Fruit fly (Drosophila melanogaster): ENCODE results near the gene mRpL38.
A peak's percentile ranks its signal among the peaks of the same experiment; 100 is the strongest.

The mRpL38 gene

DNA sequence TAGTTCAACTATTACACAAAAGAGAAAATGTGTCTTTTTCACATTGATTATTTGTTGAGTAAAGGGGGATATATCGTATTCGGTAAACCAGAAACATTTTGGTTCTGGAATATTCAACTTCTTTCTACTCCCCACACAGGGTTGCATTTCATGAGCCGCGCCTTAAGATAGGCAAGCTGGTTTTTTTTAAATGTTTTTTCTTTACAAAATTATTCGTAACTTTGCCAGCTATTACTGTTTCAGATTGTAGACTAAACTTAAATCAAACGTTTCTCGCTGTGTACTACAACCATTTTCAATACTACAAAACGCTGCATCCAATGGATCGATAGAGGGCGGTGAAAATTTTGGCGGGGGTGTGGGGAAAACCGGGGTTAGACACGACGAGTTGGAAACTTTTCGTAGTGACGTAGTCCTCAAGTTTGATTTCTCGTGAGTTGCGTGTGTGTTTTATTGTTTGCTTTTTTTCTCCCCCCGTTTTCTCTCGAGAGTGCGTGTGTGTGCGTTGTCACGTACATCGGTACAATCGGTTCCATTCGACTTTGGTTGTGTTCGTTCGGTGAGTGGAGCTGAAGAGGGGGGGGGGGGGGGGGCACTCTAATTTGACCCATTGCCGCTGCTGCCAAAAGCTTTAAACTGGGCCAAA lies 12.5 kb upstream of the mRpL38 start (continued):
- TF ChIP-seq CG8290 (GFP tag; optimal IDR thresholded peaks at IDR 0.05) (peak; percentile 88), CG8290 (tag; optimal IDR thresholded peaks at IDR 0.05) (peak; percentile 21 to 67), mam (GFP tag; optimal IDR thresholded peaks at IDR 0.05) (peak; percentile 14), Abd-B (GFP tag; optimal IDR thresholded peaks at IDR 0.05) (peak; percentile 33), pfk (GFP tag; optimal IDR thresholded peaks at IDR 0.05) (no peak), Eip74EF (GFP tag; optimal IDR thresholded peaks at IDR 0.05) (peak in 1 of 2 experiments; percentile 27), ab (GFP tag; optimal IDR thresholded peaks at IDR 0.05) (no peak), CG5180 (GFP tag; optimal IDR thresholded peaks at IDR 0.05) (peak; percentile 66), Hmr (GFP tag; optimal IDR thresholded peaks at IDR 0.05) (peak; percentile 12), CG16863 (GFP tag; optimal IDR thresholded peaks at IDR 0.05) (peak; percentile 25), dmrt11E (tag; optimal IDR thresholded peaks at IDR 0.05) (peak; percentile 7), stwl (tag; optimal IDR thresholded peaks at IDR 0.05) (peak; percentile 55), Sox100B (GFP tag; optimal IDR thresholded peaks at IDR 0.05) (peak; percentile 36), CG12104 (GFP tag; optimal IDR thresholded peaks at IDR 0.05) (peak; percentile 1), nerfin-1 (tag; optimal IDR thresholded peaks at IDR 0.05) (peak; percentile 24), CG13624 (GFP tag; optimal IDR thresholded peaks at IDR 0.05) (no peak), CG8924 (tag; optimal IDR thresholded peaks at IDR 0.05) (peak; percentile 21), lab (GFP tag; optimal IDR thresholded peaks at IDR 0.05) (peak; percentile 12), CG7786 (GFP tag; optimal IDR thresholded peaks at IDR 0.05) (peak; percentile 16), CG33557 (GFP tag; optimal IDR thresholded peaks at IDR 0.05) (no peak), CG4820 (GFP tag; optimal IDR thresholded peaks at IDR 0.05) (peak; percentile 3), Bteb2 (GFP tag; optimal IDR thresholded peaks at IDR 0.05) (no peak), CG3281 (GFP tag; optimal IDR thresholded peaks at IDR 0.05) (peak; percentile 20), CG1602 (GFP tag; optimal IDR thresholded peaks at IDR 0.05) (peak; percentile 10), bcd (GFP tag; optimal IDR thresholded peaks at IDR 0.05) (peak; percentile 12), lilli (GFP tag; optimal IDR thresholded peaks at IDR 0.05) (peak; percentile 32), psq (GFP tag; optimal IDR thresholded peaks at IDR 0.05) (no peak), unpg (GFP tag; optimal IDR thresholded peaks at IDR 0.05) (peak; percentile 52), dpn (GFP tag; optimal IDR thresholded peaks at IDR 0.05) (peak; percentile 10 to 35), Pdp1 (GFP tag; optimal IDR thresholded peaks at IDR 0.05) (peak in 1 of 2 experiments; percentile 28), CG2875 (GFP tag; optimal IDR thresholded peaks at IDR 0.05) (no peak), CG10209 (GFP tag; optimal IDR thresholded peaks at IDR 0.05) (no peak), phol (tag; optimal IDR thresholded peaks at IDR 0.05) (peak; percentile 50), Dek (tag; optimal IDR thresholded peaks at IDR 0.05) (peak; percentile 24), Sry-δ (GFP tag; optimal IDR thresholded peaks at IDR 0.05) (peak; percentile 20), Elba2 (GFP tag; optimal IDR thresholded peaks at IDR 0.05) (no peak), tin (GFP tag; optimal IDR thresholded peaks at IDR 0.05) (peak; percentile 15), vfl (GFP tag; optimal IDR thresholded peaks at IDR 0.05) (no peak), Hr3 (GFP tag; optimal IDR thresholded peaks at IDR 0.05) (peak; percentile 1), Deaf1 (tag; optimal IDR thresholded peaks at IDR 0.05) (peak; percentile 74), bowl (GFP tag; IDR thresholded peaks at IDR 0.05) (no peak), BtbVII (GFP tag; optimal IDR thresholded peaks at IDR 0.05) (no peak), CG14860 (GFP tag; IDR thresholded peaks at IDR 0.05; ENCODE audit: partially characterized antibody) (no peak), az2 (GFP tag; optimal IDR thresholded peaks at IDR 0.05) (peak; percentile 43), Sry-β (GFP tag; optimal IDR thresholded peaks at IDR 0.05) (no peak), CG17361 (GFP tag; IDR thresholded peaks at IDR 0.05) (peak; percentile 46; the same call in 2 of the 3 replicates), Chrac-16 (GFP tag; optimal IDR thresholded peaks at IDR 0.05) (no peak), HLHmδ (GFP tag; optimal IDR thresholded peaks at IDR 0.05) (no peak), grau (tag; optimal IDR thresholded peaks at IDR 0.05) (peak; percentile 40)

Measured in whole organism, embryonic.